Worm (Caenorhabditis elegans): ENCODE measurements around the gene R11D1.2.

Gene R11D1.2

DNA sequence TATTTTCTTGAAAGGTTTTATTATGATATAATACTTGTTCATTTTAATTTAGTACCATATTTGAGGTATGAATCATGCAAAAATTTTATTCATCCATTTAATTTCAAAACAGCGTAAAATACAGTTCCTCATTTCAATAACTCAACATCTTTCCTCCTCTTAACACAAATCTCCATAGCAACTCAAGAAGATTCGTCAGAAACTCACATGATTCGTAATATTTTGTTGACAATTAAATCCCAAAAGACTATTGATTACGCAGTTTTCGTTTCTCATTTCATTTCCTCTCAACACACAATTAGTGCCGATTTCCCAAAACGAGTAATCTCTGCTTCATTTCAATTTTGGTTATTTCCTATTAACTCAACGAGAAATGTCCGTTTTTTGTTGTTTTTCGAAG lies at the start of gene R11D1.2:
R11D1.2 (plus strand) TSS at position 301 of the 400 bp plus-strand sequence.
- no peak for TF ChIP-seq C17E4.6 (GFP tag; IDR thresholded peaks at IDR 0.05)
- no peak for TF ChIP-seq Y56A3A.18 (GFP tag; IDR thresholded peaks at IDR 0.05)
- TF ChIP-seq ceh-58 (GFP tag; IDR thresholded peaks at IDR 0.05) = no peak
- no peak for TF ChIP-seq ama-1 (optimal IDR thresholded peaks at IDR 0.05)
- no peak for TF ChIP-seq ama-1 (GFP tag; optimal IDR thresholded peaks at IDR 0.05)
- no peak for TF ChIP-seq madf-8 (GFP tag; conservative IDR thresholded peaks at IDR 0.05)
- TF ChIP-seq F10E7.11 (tag; optimal IDR thresholded peaks at IDR 0.05) = no peak
- no peak for TF ChIP-seq ceh-27 (GFP tag; optimal IDR thresholded peaks at IDR 0.05)
- no peak for TF ChIP-seq Y67H2A.10 (GFP tag; conservative IDR thresholded peaks at IDR 0.05)
- no peak for TF ChIP-seq F55B11.4 (tag; optimal IDR thresholded peaks at IDR 0.05; ENCODE audit: borderline replicate concordance, insufficient read depth)
- no peak for TF ChIP-seq cebp-2 (GFP tag; IDR thresholded peaks at IDR 0.05)
- TF ChIP-seq gei-17 (GFP tag; optimal IDR thresholded peaks at IDR 0.05) = no peak
- no peak for TF ChIP-seq egl-44 (GFP tag; IDR thresholded peaks at IDR 0.05)
- TF ChIP-seq cebp-1 (GFP tag; IDR thresholded peaks at IDR 0.05) = no peak
- no peak for TF ChIP-seq cebp-1 (tag; optimal IDR thresholded peaks at IDR 0.05)
- TF ChIP-seq lin-40 (tag; optimal IDR thresholded peaks at IDR 0.05) = no peak
- no peak for TF ChIP-seq hlh-12 (tag; optimal IDR thresholded peaks at IDR 0.05)
- no peak for TF ChIP-seq ekl-4 (GFP tag; IDR thresholded peaks at IDR 0.05)
- TF ChIP-seq chd-7 (tag; optimal IDR thresholded peaks at IDR 0.05) = no peak
- TF ChIP-seq snpc-4 (GFP tag; optimal IDR thresholded peaks at IDR 0.05) = no peak
- no peak for TF ChIP-seq snpc-4 (tag; optimal IDR thresholded peaks at IDR 0.05)
- no peak for TF ChIP-seq zfh-2 (GFP tag; conservative IDR thresholded peaks at IDR 0.05)
- no peak for TF ChIP-seq ztf-25 (GFP tag; IDR thresholded peaks at IDR 0.05)

DNA sequence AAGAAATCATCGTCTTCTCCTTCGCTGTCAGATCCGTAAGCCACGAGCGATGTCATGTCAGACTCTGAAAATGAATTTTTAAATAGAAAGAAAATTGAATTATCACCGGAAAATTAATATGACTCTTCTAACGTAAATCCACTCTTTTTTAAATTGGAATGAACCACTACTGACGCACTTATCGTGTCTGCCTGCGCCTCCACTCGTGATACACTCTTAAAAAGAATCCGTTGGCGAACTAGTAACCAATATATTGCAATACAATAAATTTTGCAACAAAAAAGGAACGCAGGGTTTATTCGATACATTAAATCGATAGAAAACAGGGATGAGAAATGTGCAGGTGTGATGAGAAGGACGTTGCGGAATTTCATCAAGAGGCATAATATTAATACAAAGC lies 49.0 kb upstream of the R11D1.2 start, which contains the start of gene ccch-3:
ccch-3 (minus strand) TSS at position 262 of the 400 bp plus-strand sequence.
- TF ChIP-seq unc-130 (GFP tag; optimal IDR thresholded peaks at IDR 0.05) = peak; percentile 53
- no peak for TF ChIP-seq tbx-9 (tag; optimal IDR thresholded peaks at IDR 0.05; ENCODE audit: borderline replicate concordance)
- peak; percentile 60; the same call in 1 of the 2 replicates for TF ChIP-seq hsf-1 (GFP tag; IDR thresholded peaks at IDR 0.05)
- TF ChIP-seq ztf-6 (GFP tag; IDR thresholded peaks at IDR 0.05) = no peak
- no peak for TF ChIP-seq mxl-1 (tag; optimal IDR thresholded peaks at IDR 0.05)
- 0 out of 2 replicates have a peak, but pooled peaks have one; percentile 9 for TF ChIP-seq ceh-100 (GFP tag; IDR thresholded peaks at IDR 0.05)
- TF ChIP-seq ztf-26 (tag; optimal IDR thresholded peaks at IDR 0.05) = no peak
- no peak for TF ChIP-seq ceh-40 (GFP tag; IDR thresholded peaks at IDR 0.05)
- TF ChIP-seq repo-1 (tag; optimal IDR thresholded peaks at IDR 0.05) = peak; percentile 1
- TF ChIP-seq T07F8.4 (tag; optimal IDR thresholded peaks at IDR 0.05) = no peak
- TF ChIP-seq aptf-2 (GFP tag; conservative IDR thresholded peaks at IDR 0.05) = no peak
- peak; percentile 67; the same call in 1 of the 2 replicates for TF ChIP-seq pbrm-1 (GFP tag; IDR thresholded peaks at IDR 0.05)
- peak; percentile 47; the same call in 1 of the 2 replicates for TF ChIP-seq egl-44 (GFP tag; IDR thresholded peaks at IDR 0.05)
- TF ChIP-seq rec-8 (tag; optimal IDR thresholded peaks at IDR 0.05) = no peak
- no peak for TF ChIP-seq lag-1 (GFP tag; IDR thresholded peaks at IDR 0.05)
- TF ChIP-seq hmg-20 (GFP tag; IDR thresholded peaks at IDR 0.05) = 0 out of 2 replicates have a peak, but pooled peaks have one; percentile 10
- TF ChIP-seq B0336.3 (GFP tag; IDR thresholded peaks at IDR 0.05) = peak; percentile 90
- TF ChIP-seq tbp1 (GFP tag; optimal IDR thresholded peaks at IDR 0.05) = peak; percentile 65
- no peak for TF ChIP-seq T26A5.8 (tag; optimal IDR thresholded peaks at IDR 0.05)
- TF ChIP-seq rcor-1 (GFP tag; IDR thresholded peaks at IDR 0.05) = peak; percentile 71
- no peak for TF ChIP-seq ama-1 (optimal IDR thresholded peaks at IDR 0.05)
- no peak for TF ChIP-seq ama-1 (GFP tag; optimal IDR thresholded peaks at IDR 0.05)
- TF ChIP-seq ets-4 (GFP tag; optimal IDR thresholded peaks at IDR 0.05) = no peak
- peak; percentile 42 for TF ChIP-seq somi-1 (GFP tag; optimal IDR thresholded peaks at IDR 0.05)
- no peak for TF ChIP-seq rpc-1 (optimal IDR thresholded peaks at IDR 0.05)
- TF ChIP-seq rpc-1 (tag; optimal IDR thresholded peaks at IDR 0.05) = no peak
- TF ChIP-seq B0019.2 (GFP tag; conservative IDR thresholded peaks at IDR 0.05) = no peak
- TF ChIP-seq D2030.7 (GFP tag; IDR thresholded peaks at IDR 0.05) = no peak; the same call in 1 of the 2 replicates
- TF ChIP-seq madf-3 (GFP tag; IDR thresholded peaks at IDR 0.05) = peak; percentile 83
- TF ChIP-seq nhr-80 (tag; optimal IDR thresholded peaks at IDR 0.05) = peak; percentile 53
- no peak for TF ChIP-seq bed-1 (GFP tag; IDR thresholded peaks at IDR 0.05)
- TF ChIP-seq gei-17 (GFP tag; optimal IDR thresholded peaks at IDR 0.05) = no peak
